Worm (Caenorhabditis elegans) whole organism, L4/young adult: Measurements from ENCODE around the gene ser-2.

Experiments
- W03F9.2 ChIP-seq: fragments of 150-350 bp; optimal IDR thresholded peaks from 2 replicates; lab custom pipeline; 2014; ENCODE audit warnings: missing biosample characterization, missing genetic modification characterization
- dao-5 ChIP-seq: sonication (generic microtip); optimal IDR thresholded peaks from 2 replicates; lab custom pipeline; 2016; ENCODE audit warnings: missing genotype, missing genetic modification characterization, moderate library complexity, missing compliant biosample characterization
- him-1 ChIP-seq: sonication (generic microtip); optimal IDR thresholded peaks from 2 replicates; lab custom pipeline; 2016; ENCODE audit warnings: missing genotype, missing genetic modification reagents, missing genetic modification characterization, missing compliant biosample characterization

The ser-2 gene

ce11 chrX:15283740-15284139, 19.0 kb downstream of the ser-2 start, which contains the start of gene jud-4:
jud-4 (plus strand) TSS chrX:15284115.
- no peak for TF ChIP-seq dao-5 (tag; lab: Kevin White, UChicago)
- no peak for TF ChIP-seq W03F9.2 (tag; lab: Kevin White, UChicago)

- TF ChIP-seq W03F9.2 (tag; lab: Kevin White, UChicago): no peak
- no peak for TF ChIP-seq dao-5 (tag; lab: Kevin White, UChicago)
- TF ChIP-seq him-1 (tag; lab: Kevin White, UChicago): no peak
Observed at ce11 chrX:15281248-15281647, 21.5 kb downstream of the ser-2 start.

- TF ChIP-seq him-1 (tag; lab: Kevin White, UChicago) (no peak), W03F9.2 (tag; lab: Kevin White, UChicago) (no peak), dao-5 (tag; lab: Kevin White, UChicago) (no peak)
Observed at ce11 chrX:15280318-15280717, 22.4 kb downstream of the ser-2 start.

ce11 chrX:15279301-15279700, 23.5 kb downstream of the ser-2 start:
- no peak for TF ChIP-seq dao-5 (tag; lab: Kevin White, UChicago)
- TF ChIP-seq W03F9.2 (tag; lab: Kevin White, UChicago): no peak

ce11 chrX:15278593-15278992, 24.2 kb downstream of the ser-2 start:
- TF ChIP-seq W03F9.2 (tag; lab: Kevin White, UChicago) (no peak), him-1 (tag; lab: Kevin White, UChicago) (no peak), dao-5 (tag; lab: Kevin White, UChicago) (no peak)

- no peak for TF ChIP-seq dao-5 (tag; lab: Kevin White, UChicago)
- no peak for TF ChIP-seq him-1 (tag; lab: Kevin White, UChicago)
- no peak for TF ChIP-seq W03F9.2 (tag; lab: Kevin White, UChicago)
Observed at ce11 chrX:15277714-15278187, 25.0 kb downstream of the ser-2 start, which contains the start of gene kin-20. kin-20 (minus strand) TSS chrX:15277764.

- no peak for TF ChIP-seq him-1 (tag; lab: Kevin White, UChicago)
- TF ChIP-seq dao-5 (tag; lab: Kevin White, UChicago): no peak
- peak; percentile 39 for TF ChIP-seq W03F9.2 (tag; lab: Kevin White, UChicago)
Observed at ce11 chrX:15276774-15277173, 26.0 kb downstream of the ser-2 start.

ce11 chrX:15276241-15276640, 26.5 kb downstream of the ser-2 start:
- no peak for TF ChIP-seq W03F9.2 (tag; lab: Kevin White, UChicago)
- no peak for TF ChIP-seq him-1 (tag; lab: Kevin White, UChicago)

- TF ChIP-seq W03F9.2 (tag; lab: Kevin White, UChicago) (no peak), him-1 (tag; lab: Kevin White, UChicago) (no peak), dao-5 (tag; lab: Kevin White, UChicago) (no peak)
Observed at ce11 chrX:15274827-15275761, 27.7 kb downstream of the ser-2 start.

- TF ChIP-seq W03F9.2 (tag; lab: Kevin White, UChicago) (no peak), him-1 (tag; lab: Kevin White, UChicago) (no peak), dao-5 (tag; lab: Kevin White, UChicago) (no peak)
Observed at ce11 chrX:15274079-15274478, 28.7 kb downstream of the ser-2 start.

- TF ChIP-seq him-1 (tag; lab: Kevin White, UChicago) (no peak), dao-5 (tag; lab: Kevin White, UChicago) (no peak)
Observed at ce11 chrX:15272925-15273324, 29.8 kb downstream of the ser-2 start.

- TF ChIP-seq dao-5 (tag; lab: Kevin White, UChicago): no peak
- no peak for TF ChIP-seq W03F9.2 (tag; lab: Kevin White, UChicago)
- TF ChIP-seq him-1 (tag; lab: Kevin White, UChicago): no peak
Observed at ce11 chrX:15270656-15271055, 32.1 kb downstream of the ser-2 start.

ce11 chrX:15268461-15268860, 34.3 kb downstream of the ser-2 start:
- TF ChIP-seq him-1 (tag; lab: Kevin White, UChicago): no peak

- TF ChIP-seq dao-5 (tag; lab: Kevin White, UChicago): no peak
- no peak for TF ChIP-seq W03F9.2 (tag; lab: Kevin White, UChicago)
- no peak for TF ChIP-seq him-1 (tag; lab: Kevin White, UChicago)
Observed at ce11 chrX:15264593-15264992, 38.2 kb downstream of the ser-2 start.
